Fruit fly (Drosophila melanogaster) whole organism, embryonic: ENCODE data around the gene pyx.

Experiments used
- Aef1 ChIP-seq: fragments of 200-800 bp; sonication (Bioruptor generic); IDR thresholded peaks from 3 replicates; pipeline ENCODE4 v1.3.6; 2022; ENCODE audit warnings: missing biosample characterization, missing genetic modification characterization
- Atf6 ChIP-seq: fragments of 200-800 bp; sonication (Bioruptor generic); IDR thresholded peaks from 2 replicates; pipeline ENCODE4 v1.3.6; 2022; ENCODE audit warnings: missing biosample characterization, missing genetic modification characterization
- BEAF-32 ChIP-seq: fragments of 200-800 bp; sonication (Bioruptor generic); optimal IDR thresholded peaks from 3 replicates; lab custom pipeline; 2017; ENCODE audit warnings: missing biosample characterization, missing genetic modification characterization, mild to moderate bottlenecking, moderate library complexity, missing genetic modification reagents
- BtbVII ChIP-seq: fragments of 200-800 bp; sonication (Bioruptor generic); optimal IDR thresholded peaks from 3 replicates; lab custom pipeline; 2017; ENCODE audit warnings: missing biosample characterization, mild to moderate bottlenecking, missing genetic modification characterization
- CG12155 ChIP-seq: fragments of 200-800 bp; sonication (Bioruptor generic); optimal IDR thresholded peaks from 3 replicates; lab custom pipeline; 2016; ENCODE audit warnings: missing biosample characterization, missing genetic modification characterization
- CG13123 ChIP-seq: fragments of 200-800 bp; sonication (Bioruptor generic); optimal IDR thresholded peaks from 2 replicates; lab custom pipeline; 2016; ENCODE audit warnings: missing biosample characterization, missing genetic modification characterization
- CG17612 ChIP-seq: fragments of 200-800 bp; sonication (Bioruptor generic); IDR thresholded peaks from 2 replicates; pipeline ENCODE4 v1.3.6; 2022; ENCODE audit warnings: missing biosample characterization, missing genetic modification characterization
- CG17912 ChIP-seq: fragments of 200-800 bp; sonication (Bioruptor generic); optimal IDR thresholded peaks from 2 replicates; lab custom pipeline; 2018; ENCODE audit warnings: missing biosample characterization, mild to moderate bottlenecking, missing genetic modification characterization
- CG3065 ChIP-seq: fragments of 200-800 bp; sonication (Bioruptor generic); optimal IDR thresholded peaks from 2 replicates; lab custom pipeline; 2016; ENCODE audit warnings: missing biosample characterization, missing genetic modification characterization
- CG3407 ChIP-seq: fragments of 200-800 bp; sonication (Bioruptor generic); optimal IDR thresholded peaks from 2 replicates; lab custom pipeline; 2018; ENCODE audit warnings: missing biosample characterization, mild to moderate bottlenecking, missing genetic modification characterization
- CG3995 ChIP-seq: fragments of 200-800 bp; sonication (Bioruptor generic); optimal IDR thresholded peaks from 3 replicates; lab custom pipeline; 2016; ENCODE audit warnings: missing biosample characterization, missing genetic modification characterization
- CG4360 ChIP-seq: fragments of 200-800 bp; sonication (Bioruptor generic); IDR thresholded peaks from 2 replicates; pipeline ENCODE4 v1.3.6; 2022; ENCODE audit warnings: missing biosample characterization, missing genetic modification characterization
- CG43689 ChIP-seq: fragments of 200-800 bp; sonication (Bioruptor generic); IDR thresholded peaks from 2 replicates; pipeline ENCODE4 v1.3.6; 2022; ENCODE audit warnings: missing biosample characterization, missing genetic modification characterization
- CG4854 ChIP-seq: fragments of 200-800 bp; sonication (Bioruptor generic); optimal IDR thresholded peaks from 2 replicates; lab custom pipeline; 2016; ENCODE audit warnings: missing biosample characterization, missing genetic modification characterization, inconsistent platforms
- CG6689 ChIP-seq: fragments of 200-800 bp; sonication (Bioruptor generic); IDR thresholded peaks from 2 replicates; pipeline ENCODE4 v1.3.6; 2022; ENCODE audit warnings: missing biosample characterization, missing genetic modification characterization
- CG6791 ChIP-seq: fragments of 200-800 bp; sonication (Bioruptor generic); IDR thresholded peaks from 3 replicates; pipeline ENCODE4 v1.3.6; 2022; ENCODE audit warnings: missing biosample characterization, missing genetic modification characterization; ENCODE audit not compliant: partially characterized antibody
- Dip3 ChIP-seq: fragments of 200-800 bp; sonication (Bioruptor generic); optimal IDR thresholded peaks from 3 replicates; lab custom pipeline; 2016; ENCODE audit warnings: missing biosample characterization, missing genetic modification characterization
- H15 ChIP-seq: fragments of 200-800 bp; sonication (Bioruptor generic); IDR thresholded peaks from 3 replicates; pipeline ENCODE4 v1.3.6; 2022; ENCODE audit warnings: missing biosample characterization, missing genetic modification characterization
- H2.0 ChIP-seq: fragments of 200-800 bp; sonication (Bioruptor generic); IDR thresholded peaks from 2 replicates; pipeline ENCODE4 v1.3.6; 2022; ENCODE audit warnings: missing biosample characterization, missing genetic modification characterization
- HLH3B ChIP-seq: fragments of 200-800 bp; sonication (Bioruptor generic); IDR thresholded peaks from 2 replicates; pipeline ENCODE4 v1.3.6; 2022; ENCODE audit warnings: missing biosample characterization, missing genetic modification characterization
- HmgD ChIP-seq: fragments of 200-800 bp; sonication (Bioruptor generic); optimal IDR thresholded peaks from 3 replicates; lab custom pipeline; 2016; ENCODE audit warnings: missing biosample characterization, missing genetic modification characterization
- Hmx ChIP-seq: fragments of 200-800 bp; sonication (Bioruptor generic); optimal IDR thresholded peaks from 2 replicates; lab custom pipeline; 2016; ENCODE audit warnings: missing biosample characterization, missing genetic modification characterization
- NC2α ChIP-seq: fragments of 200-800 bp; sonication (Bioruptor generic); optimal IDR thresholded peaks from 2 replicates; lab custom pipeline; 2016; ENCODE audit warnings: missing biosample characterization, missing genetic modification characterization
- Neu2 ChIP-seq: fragments of 200-800 bp; sonication (Bioruptor generic); optimal IDR thresholded peaks from 3 replicates; lab custom pipeline; 2016; ENCODE audit warnings: missing biosample characterization, missing genetic modification characterization, borderline replicate concordance
- Optix ChIP-seq: fragments of 200-800 bp; sonication (Bioruptor generic); IDR thresholded peaks from 3 replicates; pipeline ENCODE4 v1.3.6; 2022; ENCODE audit warnings: missing biosample characterization, missing genetic modification characterization
- Rfx ChIP-seq: fragments of 200-800 bp; sonication (Bioruptor generic); IDR thresholded peaks from 2 replicates; pipeline ENCODE4 v1.3.6; 2022; ENCODE audit warnings: missing biosample characterization, missing genetic modification characterization
- ac ChIP-seq: fragments of 200-800 bp; sonication (Bioruptor generic); optimal IDR thresholded peaks from 3 replicates; lab custom pipeline; 2017; ENCODE audit warnings: missing biosample characterization, mild to moderate bottlenecking, missing genetic modification characterization
- caup ChIP-seq: fragments of 200-800 bp; sonication (Bioruptor generic); optimal IDR thresholded peaks from 3 replicates; lab custom pipeline; 2017; ENCODE audit warnings: missing biosample characterization, mild to moderate bottlenecking, missing genetic modification characterization, moderate library complexity; ENCODE audit not compliant: severe bottlenecking
- ci ChIP-seq: fragments of 200-800 bp; sonication (Bioruptor generic); IDR thresholded peaks from 3 replicates; pipeline ENCODE4 v1.3.6; 2022; ENCODE audit warnings: missing biosample characterization, missing genetic modification characterization
- crp ChIP-seq, 2 experiments: fragments of 200-800 bp; sonication (Bioruptor generic); optimal IDR thresholded peaks; 2 replicates in 1 of 2; 3 replicates in 1 of 2; lab custom pipeline; 2017; ENCODE audit warnings: missing biosample characterization in 2 of 2, missing genetic modification characterization in 2 of 2, mild to moderate bottlenecking in 1 of 2, moderate library complexity in 1 of 2
- dm ChIP-seq: fragments of 200-800 bp; sonication (Bioruptor generic); optimal IDR thresholded peaks from 3 replicates; lab custom pipeline; 2016; ENCODE audit warnings: missing biosample characterization, missing genetic modification characterization
- gce ChIP-seq: fragments of 200-800 bp; sonication (Bioruptor generic); IDR thresholded peaks from 3 replicates; pipeline ENCODE4 v1.3.6; 2022; ENCODE audit warnings: missing biosample characterization, missing genetic modification characterization
- gfzf ChIP-seq: fragments of 200-800 bp; sonication (Bioruptor generic); optimal IDR thresholded peaks from 2 replicates; lab custom pipeline; 2016; ENCODE audit warnings: missing biosample characterization, mild to moderate bottlenecking, missing genetic modification characterization, moderate library complexity
- ham ChIP-seq: fragments of 200-800 bp; sonication (Bioruptor generic); IDR thresholded peaks from 2 replicates; pipeline ENCODE4 v1.3.6; 2022; ENCODE audit warnings: missing biosample characterization, missing genetic modification characterization
- kni ChIP-seq: fragments of 200-800 bp; sonication (Bioruptor generic); optimal IDR thresholded peaks from 3 replicates; lab custom pipeline; 2017; ENCODE audit warnings: mild to moderate bottlenecking, missing biosample characterization, missing genetic modification reagents, missing genetic modification characterization
- luna ChIP-seq: fragments of 200-800 bp; sonication (Bioruptor generic); optimal IDR thresholded peaks from 2 replicates; lab custom pipeline; 2016; ENCODE audit warnings: missing biosample characterization, missing genetic modification characterization
- onecut ChIP-seq: fragments of 200-800 bp; sonication (Bioruptor generic); IDR thresholded peaks from 2 replicates; pipeline ENCODE4 v1.3.6; 2022; ENCODE audit warnings: missing biosample characterization, missing genetic modification characterization
- pan ChIP-seq, 4 experiments: fragments of >200 bp in 3 of 4; fragments of 200-800 bp in 1 of 4; sonication (Bioruptor generic) in 1 of 4; optimal IDR thresholded peaks in 3 of 4; IDR thresholded peaks in 1 of 4; 2 replicates each; pipeline versions ENCODE4 v1.3.6 to Lab custom; 2017 to 2022; ENCODE audit warnings: missing biosample characterization in 2 of 4, missing genetic modification characterization in 2 of 4, mixed read lengths in 1 of 4
- salm ChIP-seq: fragments of 200-800 bp; sonication (Bioruptor generic); optimal IDR thresholded peaks from 2 replicates; lab custom pipeline; 2018; ENCODE audit warnings: missing biosample characterization, mild to moderate bottlenecking, missing genetic modification characterization
- scrt ChIP-seq: fragments of 200-800 bp; sonication (Bioruptor generic); optimal IDR thresholded peaks from 2 replicates; lab custom pipeline; 2018; ENCODE audit warnings: missing biosample characterization, mild to moderate bottlenecking, missing genetic modification characterization, moderate library complexity
- slbo ChIP-seq: fragments of 200-800 bp; sonication (Bioruptor generic); IDR thresholded peaks from 2 replicates; pipeline ENCODE4 v1.3.6; 2022; ENCODE audit warnings: missing biosample characterization, missing genetic modification characterization
- so ChIP-seq: fragments of 200-800 bp; sonication (Bioruptor generic); IDR thresholded peaks from 3 replicates; pipeline ENCODE4 v1.3.6; 2022; ENCODE audit warnings: missing biosample characterization, missing genetic modification characterization
- tll ChIP-seq, 2 experiments: fragments of 200-800 bp in 1 of 2; fragments of >200 bp in 1 of 2; sonication (Bioruptor generic) in 1 of 2; optimal IDR thresholded peaks; 2 replicates each; lab custom pipeline; 2017 to 2019; ENCODE audit warnings: missing biosample characterization in 2 of 2, missing genetic modification characterization in 2 of 2, mild to moderate bottlenecking in 1 of 2, moderate library complexity in 1 of 2
- tna ChIP-seq: fragments of 200-800 bp; sonication (Bioruptor generic); IDR thresholded peaks from 2 replicates; pipeline ENCODE4 v1.3.6; 2022; ENCODE audit warnings: missing biosample characterization, missing genetic modification characterization; ENCODE audit not compliant: partially characterized antibody
- trem ChIP-seq: fragments of 200-800 bp; optimal IDR thresholded peaks from 3 replicates; lab custom pipeline; 2019; ENCODE audit warnings: missing biosample characterization, mild to moderate bottlenecking, missing genetic modification characterization, moderate library complexity
- ttk ChIP-seq: fragments of 200-800 bp; sonication (Bioruptor generic); IDR thresholded peaks from 2 replicates; pipeline ENCODE4 v2.1.2; 2022; ENCODE audit warnings: missing biosample characterization, missing genetic modification characterization
- unpg ChIP-seq: fragments of 200-800 bp; sonication (Bioruptor generic); optimal IDR thresholded peaks from 3 replicates; lab custom pipeline; 2018; ENCODE audit warnings: missing biosample characterization, mild to moderate bottlenecking, missing genetic modification characterization, moderate library complexity
- wdn ChIP-seq: fragments of 200-800 bp; sonication (Bioruptor generic); IDR thresholded peaks from 2 replicates; pipeline ENCODE4 v1.3.6; 2022; ENCODE audit warnings: missing biosample characterization, missing genetic modification characterization
- zen2 ChIP-seq: fragments of 200-800 bp; sonication (Bioruptor generic); IDR thresholded peaks from 3 replicates; pipeline ENCODE4 v1.3.6; 2022; ENCODE audit warnings: missing biosample characterization, missing genetic modification characterization; ENCODE audit not compliant: partially characterized antibody

The pyx gene

dm6 chr3L:205723-206284 is 17.1 kb downstream of the pyx start, which contains the start of the genes Gk1 and CG13876 (continued):
- TF ChIP-seq Neu2 (GFP tag; lab: Kevin White, UChicago), result no peak
- TF ChIP-seq gce, result peak; percentile 90
- TF ChIP-seq CG6791, result no peak
- TF ChIP-seq salm (tag; lab: Kevin White, UChicago), result peak; percentile 96
- TF ChIP-seq so (GFP tag; lab: Robert Waterston, UW), result peak; percentile 95
- TF ChIP-seq zen2, result no peak
- peak; percentile 72 for TF ChIP-seq CG4360 (GFP tag; lab: Robert Waterston, UW)
- peak; percentile 97 for TF ChIP-seq Atf6 (GFP tag; lab: Robert Waterston, UW)
- TF ChIP-seq NC2α, result no peak
- TF ChIP-seq CG3995 (GFP tag; lab: Kevin White, UChicago), result peak; percentile 79
- peak; percentile 87 for TF ChIP-seq CG17612 (GFP tag; lab: Robert Waterston, UW)
- peak; percentile 97 for TF ChIP-seq ci (GFP tag; lab: Robert Waterston, UW)
- peak in 1 of 2 experiments; percentile 62 for TF ChIP-seq tll (GFP tag; optimal IDR thresholded peaks at IDR 0.05; lab: Kevin White, UChicago)
- TF ChIP-seq pan (optimal IDR thresholded peaks at IDR 0.05; lab: Kevin White, UChicago), result no peak
- TF ChIP-seq pan (GFP tag; optimal IDR thresholded peaks at IDR 0.05 in 1 of 2, IDR thresholded peaks at IDR 0.05 in 1 of 2), result peak in 1 of 2 experiments; percentile 96
- no peak for TF ChIP-seq luna (GFP tag; lab: Kevin White, UChicago)
- peak; percentile 94 for TF ChIP-seq wdn (GFP tag; lab: Robert Waterston, UW)
- peak; percentile 93 for TF ChIP-seq H2.0 (GFP tag; lab: Robert Waterston, UW)
- peak; percentile 87 for TF ChIP-seq CG3407 (GFP tag; lab: Kevin White, UChicago)
- TF ChIP-seq ac (GFP tag; lab: Kevin White, UChicago), result peak; percentile 76
- TF ChIP-seq CG3065 (GFP tag; lab: Kevin White, UChicago), result peak; percentile 74
- TF ChIP-seq crp (GFP tag; optimal IDR thresholded peaks at IDR 0.05; lab: Kevin White, UChicago), result peak; percentile 33 to 88
- TF ChIP-seq onecut (GFP tag; lab: Robert Waterston, UW), result peak; percentile 90
- peak; percentile 97 for TF ChIP-seq BtbVII (GFP tag; lab: Kevin White, UChicago)
- peak; percentile 95 for TF ChIP-seq slbo
- TF ChIP-seq CG12155 (GFP tag; lab: Kevin White, UChicago), result peak; percentile 92
- peak; percentile 84 for TF ChIP-seq CG43689 (GFP tag; lab: Robert Waterston, UW)
- no peak for TF ChIP-seq gfzf (GFP tag; lab: Kevin White, UChicago)
- peak; percentile 86 for TF ChIP-seq CG13123 (GFP tag; lab: Kevin White, UChicago)
- peak; percentile 45 for TF ChIP-seq Dip3
- peak; percentile 98 for TF ChIP-seq unpg (GFP tag; lab: Kevin White, UChicago)
- no peak for TF ChIP-seq Hmx
- peak; percentile 37 for TF ChIP-seq BEAF-32 (GFP tag; lab: Kevin White, UChicago)
- peak; percentile 97 for TF ChIP-seq CG6689 (GFP tag; lab: Robert Waterston, UW)
- peak; percentile 94 for TF ChIP-seq HLH3B (GFP tag; lab: Robert Waterston, UW)
- peak; percentile 95 for TF ChIP-seq caup (GFP tag; lab: Kevin White, UChicago)
- TF ChIP-seq H15 (GFP tag; lab: Robert Waterston, UW), result peak; percentile 87
- peak; percentile 89 for TF ChIP-seq kni
- peak; percentile 93 for TF ChIP-seq ttk (GFP tag; lab: Robert Waterston, UW)
- TF ChIP-seq Aef1 (GFP tag; lab: Robert Waterston, UW), result peak; percentile 90
- no peak for TF ChIP-seq tna
- TF ChIP-seq CG4854 (GFP tag; lab: Kevin White, UChicago), result peak; percentile 69
- TF ChIP-seq trem (tag; lab: Kevin White, UChicago), result peak; percentile 93
- TF ChIP-seq ham (GFP tag; lab: Robert Waterston, UW), result peak; percentile 71; the same call in 1 of the 2 replicates
- peak; percentile 93 for TF ChIP-seq scrt (GFP tag; lab: Kevin White, UChicago)
- TF ChIP-seq dm (GFP tag; lab: Kevin White, UChicago), result no peak
- no peak for TF ChIP-seq HmgD (GFP tag; lab: Kevin White, UChicago)
- peak; percentile 95 for TF ChIP-seq Rfx
- peak; percentile 86 for TF ChIP-seq CG17912 (GFP tag; lab: Kevin White, UChicago)
- peak; percentile 72; the same call in 2 of the 3 replicates for TF ChIP-seq Optix (GFP tag; lab: Robert Waterston, UW)
